Fruit fly (Drosophila melanogaster) Kc167 (cell line): ENCODE measurements around the gene CG5440.

Experiments
- Myc ChIP-seq: fragments of >200 bp; optimal IDR thresholded peaks from 2 replicates; lab custom pipeline; 2017; ENCODE audit warnings: missing external identifiers
- Sin3A ChIP-seq: fragments of >200 bp; optimal IDR thresholded peaks from 2 replicates; lab custom pipeline; 2018; ENCODE audit warnings: missing external identifiers
- h ChIP-seq: fragments of >200 bp; optimal IDR thresholded peaks from 3 replicates; lab custom pipeline; 2018; ENCODE audit warnings: missing external identifiers
- insv ChIP-seq: fragments of >200 bp; optimal IDR thresholded peaks from 3 replicates; lab custom pipeline; 2018; ENCODE audit warnings: missing external identifiers
- psq ChIP-seq: fragments of >200 bp; optimal IDR thresholded peaks from 2 replicates; lab custom pipeline; 2017; ENCODE audit warnings: missing external identifiers

DNA sequence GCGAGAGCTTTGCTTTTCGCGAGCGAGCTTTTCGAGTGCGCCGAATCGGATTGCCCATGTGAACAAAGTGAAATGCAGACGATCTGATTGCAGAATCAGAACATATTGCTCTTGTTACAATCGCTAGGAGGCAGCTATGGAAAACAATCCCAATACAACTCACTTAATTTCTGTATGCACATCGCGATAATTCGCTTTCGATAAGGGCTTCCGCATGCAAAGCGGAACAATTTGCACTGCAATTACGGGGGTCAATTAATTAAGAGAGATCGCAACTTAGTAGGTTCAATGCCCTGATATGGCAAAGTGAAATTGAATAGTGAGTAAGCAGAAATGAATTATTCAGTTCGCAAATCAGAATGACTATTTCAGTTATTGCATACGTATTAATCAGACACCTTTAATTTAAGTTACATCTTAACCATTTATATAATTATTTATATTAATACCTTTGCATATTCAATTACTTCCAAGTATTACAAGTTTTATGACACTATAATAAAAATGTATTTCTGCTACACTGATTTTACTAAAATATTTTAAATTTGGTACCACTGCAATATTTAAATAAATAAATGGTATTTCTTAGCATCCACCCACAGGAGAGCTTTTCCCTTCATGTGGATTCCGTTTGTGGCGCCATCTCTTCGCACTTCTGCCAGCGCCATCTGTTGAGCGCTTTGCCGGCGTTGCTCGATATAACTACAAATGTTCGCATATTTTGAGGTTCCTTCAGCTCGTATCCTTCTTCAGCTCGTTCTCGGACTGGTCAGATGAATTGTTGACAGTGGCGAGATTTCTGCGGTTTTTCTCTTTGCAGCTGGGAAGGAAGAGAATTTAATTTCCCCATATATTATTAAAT lies 28.1 kb downstream of the CG5440 start, which contains the start of gene NLaz:
- TF ChIP-seq Sin3A (no peak), Myc (lab: Kevin White, UChicago) (no peak), h (no peak), psq (lab: Kevin White, UChicago) (no peak), insv (lab: Kevin White, UChicago) (no peak)
